Worm (Caenorhabditis elegans): Measurements from ENCODE around the gene R12B2.3.
A peak's percentile ranks its signal among the peaks of the same experiment; 100 is the strongest.

Gene R12B2.3

ce11 chrIII:5841676-5842075 is 36.3 kb downstream of the R12B2.3 start (continued):
- no peak for TF ChIP-seq nhr-237 (tag; optimal IDR thresholded peaks at IDR 0.05)
- no peak for TF ChIP-seq lin-39 (tag; optimal IDR thresholded peaks at IDR 0.05)
- no peak for TF ChIP-seq unc-30 (tag; optimal IDR thresholded peaks at IDR 0.05)
- TF ChIP-seq irx-1 (tag; optimal IDR thresholded peaks at IDR 0.05) = no peak
- TF ChIP-seq unc-98 (GFP tag; IDR thresholded peaks at IDR 0.05) = no peak
- TF ChIP-seq nhr-84 (tag; optimal IDR thresholded peaks at IDR 0.05) = no peak
- TF ChIP-seq aha-1 (tag; optimal IDR thresholded peaks at IDR 0.05) = no peak
- no peak for TF ChIP-seq zag-1 (tag; optimal IDR thresholded peaks at IDR 0.05)
- no peak for TF ChIP-seq C34B4.2 (tag; optimal IDR thresholded peaks at IDR 0.05)
- no peak for TF ChIP-seq unc-62 (GFP tag; optimal IDR thresholded peaks at IDR 0.05)
- no peak for TF ChIP-seq fkh-10 (GFP tag; optimal IDR thresholded peaks at IDR 0.05)
- no peak for TF ChIP-seq ceh-63 (GFP tag; optimal IDR thresholded peaks at IDR 0.05)
- TF ChIP-seq hlh-17 (GFP tag; optimal IDR thresholded peaks at IDR 0.05; ENCODE audit: borderline replicate concordance) = no peak
- no peak for TF ChIP-seq lin-15B (tag; optimal IDR thresholded peaks at IDR 0.05)
- no peak for TF ChIP-seq pax-3 (tag; optimal IDR thresholded peaks at IDR 0.05)
- no peak for TF ChIP-seq F16B12.6 (tag; optimal IDR thresholded peaks at IDR 0.05)
- TF ChIP-seq tbx-2 (tag; optimal IDR thresholded peaks at IDR 0.05) = peak; percentile 46
- peak in 1 of 3 experiments; percentile 20 for TF ChIP-seq ceh-82 (tag; optimal IDR thresholded peaks at IDR 0.05)
- TF ChIP-seq C16A3.4 (tag; optimal IDR thresholded peaks at IDR 0.05) = peak; percentile 44
- TF ChIP-seq lsy-2 (tag; optimal IDR thresholded peaks at IDR 0.05) = peak in 1 of 2 experiments; percentile 74
- no peak for TF ChIP-seq ceh-90 (tag; optimal IDR thresholded peaks at IDR 0.05)
- TF ChIP-seq vab-15 (tag; optimal IDR thresholded peaks at IDR 0.05) = no peak
- no peak for TF ChIP-seq ztf-11 (tag; optimal IDR thresholded peaks at IDR 0.05)
- TF ChIP-seq hlh-4 (tag; optimal IDR thresholded peaks at IDR 0.05) = no peak
- peak in 2 of 3 experiments; percentile 31 to 37 for TF ChIP-seq dpl-1 (GFP tag; optimal IDR thresholded peaks at IDR 0.05)
- peak; percentile 37 for TF ChIP-seq fkh-8 (tag; optimal IDR thresholded peaks at IDR 0.05)
- TF ChIP-seq nhr-47 (tag; optimal IDR thresholded peaks at IDR 0.05) = peak; percentile 59
- no peak for TF ChIP-seq ceh-8 (GFP tag; optimal IDR thresholded peaks at IDR 0.05)
- no peak for TF ChIP-seq ces-1 (GFP tag; optimal IDR thresholded peaks at IDR 0.05)
- TF ChIP-seq hpl-2 (GFP tag; optimal IDR thresholded peaks at IDR 0.05) = no peak
- TF ChIP-seq blmp-1 (tag; optimal IDR thresholded peaks at IDR 0.05) = peak; percentile 87
- TF ChIP-seq rnt-1 (tag; optimal IDR thresholded peaks at IDR 0.05) = peak; percentile 26
- TF ChIP-seq isw-1 (GFP tag; IDR thresholded peaks at IDR 0.05) = no peak
- TF ChIP-seq nhr-11 (tag; optimal IDR thresholded peaks at IDR 0.05) = no peak
- no peak for TF ChIP-seq lir-3 (tag; optimal IDR thresholded peaks at IDR 0.05; ENCODE audit: poor library complexity)
- no peak for TF ChIP-seq nhr-76 (tag; optimal IDR thresholded peaks at IDR 0.05)
- peak; percentile 33 for TF ChIP-seq ama-1 (optimal IDR thresholded peaks at IDR 0.05)
- TF ChIP-seq Y116A8C.19 (tag; optimal IDR thresholded peaks at IDR 0.05; ENCODE audit: borderline replicate concordance) = no peak
- no peak for TF ChIP-seq aly-2 (tag; optimal IDR thresholded peaks at IDR 0.05)
- TF ChIP-seq nhr-90 (tag; optimal IDR thresholded peaks at IDR 0.05; ENCODE audit: poor library complexity) = peak; percentile 49
- TF ChIP-seq egl-13 (tag; optimal IDR thresholded peaks at IDR 0.05) = no peak
- no peak for TF ChIP-seq fkh-4 (tag; optimal IDR thresholded peaks at IDR 0.05; ENCODE audit: borderline replicate concordance)
- TF ChIP-seq nhr-19 (GFP tag; conservative IDR thresholded peaks at IDR 0.05) = peak; percentile 58
- TF ChIP-seq grh-1 (GFP tag; IDR thresholded peaks at IDR 0.05) = 0 out of 2 replicates have a peak, but pooled peaks have one; percentile 10
- TF ChIP-seq nhr-12 (tag; optimal IDR thresholded peaks at IDR 0.05) = no peak
- TF ChIP-seq unc-130 (tag; optimal IDR thresholded peaks at IDR 0.05) = no peak
- TF ChIP-seq snu-23 (GFP tag; optimal IDR thresholded peaks at IDR 0.05) = peak; percentile 78
- no peak for TF ChIP-seq zip-4 (GFP tag; optimal IDR thresholded peaks at IDR 0.05)
- peak; percentile 11 for TF ChIP-seq dsc-1 (tag; optimal IDR thresholded peaks at IDR 0.05)
- no peak for TF ChIP-seq sox-4 (tag; optimal IDR thresholded peaks at IDR 0.05)
- no peak for TF ChIP-seq nhr-28 (tag; optimal IDR thresholded peaks at IDR 0.05)
- no peak for TF ChIP-seq elt-2 (tag; optimal IDR thresholded peaks at IDR 0.05)
- TF ChIP-seq mef-2 (tag; optimal IDR thresholded peaks at IDR 0.05) = no peak
- TF ChIP-seq unc-86 (tag; optimal IDR thresholded peaks at IDR 0.05) = no peak
